Fruit fly (Drosophila melanogaster) Kc167 (cell line): Measurements from ENCODE around the gene CG12811.

Source experiments
- Myc ChIP-seq: fragments of >200 bp; optimal IDR thresholded peaks from 2 replicates; lab custom pipeline; 2017; ENCODE audit warnings: missing external identifiers
- h ChIP-seq: fragments of >200 bp; optimal IDR thresholded peaks from 3 replicates; lab custom pipeline; 2018; ENCODE audit warnings: missing external identifiers
- insv ChIP-seq: fragments of >200 bp; optimal IDR thresholded peaks from 3 replicates; lab custom pipeline; 2018; ENCODE audit warnings: missing external identifiers
- psq ChIP-seq: fragments of >200 bp; optimal IDR thresholded peaks from 2 replicates; lab custom pipeline; 2017; ENCODE audit warnings: missing external identifiers
- ttk ChIP-seq: sonication (Bioruptor generic); optimal IDR thresholded peaks from 2 replicates; lab custom pipeline; 2017; ENCODE audit warnings: missing external identifiers

DNA sequence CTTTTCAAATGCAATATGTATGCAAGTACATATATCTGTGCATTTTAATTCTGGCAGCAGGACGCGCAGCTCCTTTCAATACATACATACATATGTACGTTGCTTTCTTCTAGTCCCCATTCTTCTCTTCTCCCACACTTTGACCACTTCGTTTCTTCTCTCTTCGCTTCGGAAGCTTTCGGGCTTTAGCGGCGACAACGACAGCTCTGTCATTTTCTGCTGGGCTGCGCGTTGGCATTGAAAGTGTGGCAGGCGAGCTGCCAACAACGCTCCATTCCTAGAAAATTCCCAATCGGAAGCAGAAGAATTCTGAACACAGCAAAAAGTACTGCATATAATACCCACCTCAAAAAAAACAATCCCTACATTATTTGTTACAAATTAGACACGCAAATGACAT is 34.5 kb upstream of the CG12811 start:
- TF ChIP-seq h (lab: Kevin White, UChicago): no peak
- TF ChIP-seq psq (lab: Kevin White, UChicago): no peak
- no peak for TF ChIP-seq ttk
- no peak for TF ChIP-seq Myc (lab: Kevin White, UChicago)
- no peak for TF ChIP-seq insv
